Fruit fly (Drosophila melanogaster) S2 (cell line): ENCODE measurements around the gene CG43999.

Source experiments
- CG8478 ChIP-seq: fragments of >200 bp; optimal IDR thresholded peaks from 2 replicates; lab custom pipeline; 2018
- CTCF ChIP-seq, 2 experiments: fragments of >200 bp; optimal IDR thresholded peaks; 2 replicates each; lab custom pipeline; 2018

dm6 chr3R:23893460-23893859 lies 35.3 kb downstream of the CG43999 start, which contains the start of gene tbrd-1:
- no peak for TF ChIP-seq CG8478 (lab: Kevin White, UChicago)
- no peak for TF ChIP-seq CTCF (optimal IDR thresholded peaks at IDR 0.05; lab: Kevin White, UChicago)
